Worm (Caenorhabditis elegans) whole organism, L4 larva: Measurements from ENCODE around the gene srlf-5.

ENCODE experiments used
- F10B5.3 ChIP-seq: sonication (generic microtip); optimal IDR thresholded peaks from 2 replicates; lab custom pipeline; 2016; ENCODE audit warnings: mild to moderate bottlenecking, missing genetic modification characterization, missing compliant biosample characterization
- F37D6.2 ChIP-seq: sonication (generic microtip); optimal IDR thresholded peaks from 2 replicates; lab custom pipeline; 2016; ENCODE audit warnings: mild to moderate bottlenecking, missing genetic modification characterization, missing compliant biosample characterization
- ZK546.5 ChIP-seq, 2 experiments: sonication (generic microtip); optimal IDR thresholded peaks; 2 replicates each; lab custom pipeline; 2017; ENCODE audit warnings: missing biosample characterization in 2 of 2, missing genetic modification characterization in 2 of 2
- attf-4 ChIP-seq: sonication (generic microtip); optimal IDR thresholded peaks from 3 replicates; lab custom pipeline; 2017; ENCODE audit warnings: missing biosample characterization, missing genetic modification characterization
- ceh-28 ChIP-seq: fragments of 150-350 bp; optimal IDR thresholded peaks from 2 replicates; lab custom pipeline; 2014; ENCODE audit warnings: missing biosample characterization, missing genetic modification reagents, missing genetic modification characterization
- ceh-32 ChIP-seq: sonication (generic microtip); optimal IDR thresholded peaks from 2 replicates; lab custom pipeline; 2016; ENCODE audit warnings: mild to moderate bottlenecking, missing genetic modification characterization, missing compliant biosample characterization; ENCODE audit not compliant: poor library complexity
- ceh-62 ChIP-seq: sonication (generic microtip); optimal IDR thresholded peaks from 2 replicates; lab custom pipeline; 2017; ENCODE audit warnings: missing biosample characterization, missing genetic modification characterization
- ces-1 ChIP-seq: fragments of 150-350 bp; sonication (generic microtip); optimal IDR thresholded peaks from 4 replicates; lab custom pipeline; 2014; ENCODE audit warnings: missing biosample characterization, missing genetic modification reagents, missing genetic modification characterization
- cey-2 ChIP-seq: sonication (generic microtip); optimal IDR thresholded peaks from 3 replicates; lab custom pipeline; 2017; ENCODE audit warnings: missing genetic modification characterization, mild to moderate bottlenecking, missing compliant biosample characterization, antibody characterized with exemption, borderline replicate concordance; ENCODE audit not compliant: insufficient read depth
- ctbp-1 ChIP-seq: fragments of 200-800 bp; sonication (Bioruptor generic); IDR thresholded peaks from 2 replicates; pipeline ENCODE4 v1.3.6; 2022; ENCODE audit warnings: missing genetic modification reagents, missing genetic modification characterization, missing compliant biosample characterization
- daf-16 ChIP-seq, 3 experiments: sonication (generic microtip); optimal IDR thresholded peaks; 2 replicates each; lab custom pipeline; 2016 to 2017; ENCODE audit warnings: missing genetic modification characterization in 3 of 3, missing genetic modification reagents in 3 of 3, mild to moderate bottlenecking in 2 of 3, missing compliant biosample characterization in 2 of 3, missing biosample characterization in 1 of 3, moderate library complexity in 1 of 3
- dmd-6 ChIP-seq: fragments of 200-800 bp; sonication (Bioruptor generic); IDR thresholded peaks from 2 replicates; pipeline ENCODE4 v1.3.6; 2022; ENCODE audit warnings: missing genetic modification reagents, missing genetic modification characterization, missing compliant biosample characterization
- dve-1 ChIP-seq: sonication (generic microtip); optimal IDR thresholded peaks from 2 replicates; lab custom pipeline; 2017; ENCODE audit warnings: antibody characterized with exemption, mild to moderate bottlenecking, missing genetic modification characterization, missing compliant biosample characterization; ENCODE audit not compliant: insufficient read depth
- hlh-11 ChIP-seq: fragments of 200-800 bp; sonication (Bioruptor generic); optimal IDR thresholded peaks from 2 replicates; lab custom pipeline; 2018; ENCODE audit warnings: mild to moderate bottlenecking, missing genetic modification characterization, missing compliant biosample characterization
- jun-1 ChIP-seq: fragments of 150-350 bp; optimal IDR thresholded peaks from 2 replicates; lab custom pipeline; 2014; ENCODE audit warnings: missing biosample characterization, missing genetic modification reagents, missing genetic modification characterization
- lim-7 ChIP-seq: fragments of 200-800 bp; sonication (Bioruptor generic); IDR thresholded peaks from 2 replicates; pipeline ENCODE4 v1.3.6; 2022; ENCODE audit warnings: missing genetic modification characterization, missing compliant biosample characterization
- lin-13 ChIP-seq: fragments of 150-350 bp; optimal IDR thresholded peaks from 2 replicates; lab custom pipeline; 2014; ENCODE audit warnings: missing biosample characterization, missing genetic modification reagents, missing genetic modification characterization
- lin-15B ChIP-seq: fragments of 150-350 bp; sonication (generic microtip); optimal IDR thresholded peaks from 3 replicates; lab custom pipeline; 2014; ENCODE audit warnings: missing biosample characterization, missing genetic modification characterization
- nhr-10 ChIP-seq: fragments of 150-350 bp; optimal IDR thresholded peaks from 2 replicates; lab custom pipeline; 2014; ENCODE audit warnings: missing biosample characterization, missing genetic modification characterization
- nhr-28 ChIP-seq: fragments of 150-350 bp; optimal IDR thresholded peaks from 2 replicates; lab custom pipeline; 2014; ENCODE audit warnings: missing biosample characterization, missing genetic modification characterization
- nhr-6 ChIP-seq: fragments of 150-350 bp; optimal IDR thresholded peaks from 2 replicates; lab custom pipeline; 2014; ENCODE audit warnings: missing biosample characterization, missing genetic modification characterization
- pqm-1 ChIP-seq: sonication (generic microtip); optimal IDR thresholded peaks from 2 replicates; lab custom pipeline; 2017; ENCODE audit warnings: missing biosample characterization, missing genetic modification characterization
- rbr-2 ChIP-seq: sonication (generic microtip); optimal IDR thresholded peaks from 2 replicates; lab custom pipeline; 2016; ENCODE audit warnings: missing genotype, missing genetic modification characterization, missing compliant biosample characterization
- skn-1 ChIP-seq: fragments of 150-350 bp; optimal IDR thresholded peaks from 2 replicates; lab custom pipeline; 2014; ENCODE audit warnings: missing biosample characterization, missing genetic modification characterization
- snpc-4 ChIP-seq: fragments of 150-350 bp; optimal IDR thresholded peaks from 2 replicates; lab custom pipeline; 2014; ENCODE audit warnings: missing biosample characterization, missing genetic modification characterization
- spr-3 ChIP-seq: fragments of 200-800 bp; sonication (Bioruptor generic); optimal IDR thresholded peaks from 2 replicates; lab custom pipeline; 2018; ENCODE audit warnings: mild to moderate bottlenecking, missing genetic modification characterization, missing compliant biosample characterization
- tra-1 ChIP-seq: fragments of 200-800 bp; sonication (Bioruptor generic); IDR thresholded peaks from 2 replicates; pipeline ENCODE4 v1.3.6; 2022; ENCODE audit warnings: missing genetic modification reagents, missing genetic modification characterization, missing compliant biosample characterization
- unc-39 ChIP-seq: sonication (generic microtip); optimal IDR thresholded peaks from 2 replicates; lab custom pipeline; 2017; ENCODE audit warnings: missing biosample characterization, missing genetic modification characterization
- unc-62 ChIP-seq, 3 experiments: fragments of 150-350 bp in 1 of 3; sonication (generic microtip); optimal IDR thresholded peaks in 2 of 3; peaks in 1 of 3; 1 replicate in 1 of 3; 2 replicates in 2 of 3; lab custom pipeline; 2014 to 2017; ENCODE audit warnings: missing biosample characterization in 3 of 3, missing genetic modification characterization in 3 of 3, missing genetic modification reagents in 3 of 3, missing genotype in 1 of 3
- zfp-3 ChIP-seq: fragments of 200-800 bp; sonication (Bioruptor generic); conservative IDR thresholded peaks from 2 replicates; pipeline ENCODE4 v1.3.6; 2022; ENCODE audit warnings: missing genetic modification reagents, missing genetic modification characterization, missing compliant biosample characterization
- zip-11 ChIP-seq: fragments of 200-800 bp; sonication (Bioruptor generic); IDR thresholded peaks from 2 replicates; pipeline ENCODE4 v1.3.6; 2022; ENCODE audit warnings: missing genetic modification characterization, missing compliant biosample characterization

The srlf-5 gene

ce11 chrIV:12967303-12967702, 40.8 kb upstream of the srlf-5 start:
- TF ChIP-seq jun-1 (no peak), unc-62 (GFP tag; optimal IDR thresholded peaks at IDR 0.05 in 1 of 2; lab: Kevin White, UChicago) (peak in 1 of 2 experiments; percentile 95), unc-62 (tag; optimal IDR thresholded peaks at IDR 0.05; lab: Kevin White, UChicago) (no peak)

- TF ChIP-seq rbr-2 (tag; lab: Kevin White, UChicago) (no peak), pqm-1 (tag; lab: Kevin White, UChicago) (peak; percentile 29), ceh-28 (tag; lab: Kevin White, UChicago) (no peak)
These were observed 38.5 kb upstream of the srlf-5 start, which contains the start of gene dod-22 for ce11 chrIV:12965074-12965473. TSS of gene dod-22 (plus strand) at chrIV:12965374.

- TF ChIP-seq ctbp-1 (no peak), pqm-1 (tag; lab: Kevin White, UChicago) (peak; percentile 43), F10B5.3 (tag; lab: Kevin White, UChicago) (no peak), F37D6.2 (tag; lab: Kevin White, UChicago) (no peak), dmd-6 (GFP tag; lab: Robert Waterston, UW) (peak; percentile 62), tra-1 (no peak), cey-2 (tag; lab: Kevin White, UChicago) (no peak), ZK546.5 (tag; optimal IDR thresholded peaks at IDR 0.05; lab: Kevin White, UChicago) (no peak), lin-13 (no peak), snpc-4 (no peak), ceh-62 (no peak), dve-1 (tag; lab: Kevin White, UChicago) (peak; percentile 21), hlh-11 (tag; lab: Kevin White, UChicago) (peak; percentile 1), unc-62 (GFP tag; optimal IDR thresholded peaks at IDR 0.05 in 1 of 2; lab: Kevin White, UChicago) (peak in 1 of 2 experiments; percentile 20), unc-62 (tag; optimal IDR thresholded peaks at IDR 0.05; lab: Kevin White, UChicago) (no peak), nhr-28 (tag; lab: Kevin White, UChicago) (peak; percentile 20)
These were observed 38.1 kb upstream of the srlf-5 start for ce11 chrIV:12964648-12965047.

- TF ChIP-seq unc-62 (GFP tag; optimal IDR thresholded peaks at IDR 0.05 in 1 of 2; lab: Kevin White, UChicago), result no peak
- TF ChIP-seq unc-62 (tag; optimal IDR thresholded peaks at IDR 0.05; lab: Kevin White, UChicago), result no peak
- TF ChIP-seq pqm-1 (tag; lab: Kevin White, UChicago), result peak; percentile 84
- TF ChIP-seq nhr-10, result no peak
- peak; percentile 82 for TF ChIP-seq nhr-6
- TF ChIP-seq daf-16 (GFP tag; optimal IDR thresholded peaks at IDR 0.05; lab: Kevin White, UChicago), result no peak
- peak; percentile 94 for TF ChIP-seq daf-16 (tag; optimal IDR thresholded peaks at IDR 0.05; lab: Kevin White, UChicago)
- TF ChIP-seq nhr-28 (tag; lab: Kevin White, UChicago), result peak; percentile 62
- 0 out of 2 replicates have a peak, but pooled peaks have one; percentile 20 for TF ChIP-seq dmd-6 (GFP tag; lab: Robert Waterston, UW)
These were observed 36.0 kb upstream of the srlf-5 start, which contains the start of gene F55G11.8 for ce11 chrIV:12962564-12962963. TSS of gene F55G11.8 (plus strand) at chrIV:12962808.

DNA sequence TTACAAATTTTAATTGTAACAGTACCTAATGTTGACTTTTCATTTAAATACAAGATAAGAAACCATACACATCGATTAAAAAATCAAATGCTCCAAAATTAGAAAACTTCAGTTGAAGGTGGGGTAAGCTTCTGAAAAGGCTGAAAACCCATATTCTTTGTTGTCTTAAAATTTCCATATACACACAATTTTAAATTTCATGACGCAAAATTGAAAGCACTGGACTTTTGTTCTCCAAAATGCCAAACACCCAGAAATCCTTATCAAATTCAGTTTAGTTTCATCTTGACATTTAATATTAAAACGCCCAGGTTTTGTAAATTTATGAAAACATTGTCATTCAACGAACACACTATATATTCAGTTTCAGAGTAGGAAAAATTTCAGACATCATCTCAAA, 33.6 kb upstream of the srlf-5 start, which contains the start of gene F55G11.7:
Gene F55G11.7 (plus strand): TSS at position 301 of the 400 bp plus-strand sequence.
- peak in 1 of 2 experiments; percentile 39 for TF ChIP-seq unc-62 (GFP tag; optimal IDR thresholded peaks at IDR 0.05 in 1 of 2; lab: Kevin White, UChicago)
- TF ChIP-seq unc-62 (tag; optimal IDR thresholded peaks at IDR 0.05; lab: Kevin White, UChicago), result no peak
- no peak for TF ChIP-seq skn-1 (tag; lab: Kevin White, UChicago)
- no peak for TF ChIP-seq lin-13
- no peak for TF ChIP-seq ces-1 (GFP tag; lab: Kevin White, UChicago)
- no peak for TF ChIP-seq lin-15B
- no peak for TF ChIP-seq ceh-32
- no peak for TF ChIP-seq lim-7 (GFP tag; lab: Robert Waterston, UW)

- TF ChIP-seq zip-11 (GFP tag; lab: Robert Waterston, UW), result no peak
- no peak for TF ChIP-seq attf-4 (tag; lab: Kevin White, UChicago)
- TF ChIP-seq zfp-3 (GFP tag; lab: Robert Waterston, UW), result no peak
- no peak for TF ChIP-seq dve-1 (tag; lab: Kevin White, UChicago)
- TF ChIP-seq unc-39 (tag; lab: Kevin White, UChicago), result no peak
- TF ChIP-seq spr-3, result no peak
These were observed 31.2 kb upstream of the srlf-5 start, which contains the start of gene F55G11.6 for ce11 chrIV:12957730-12958129. TSS of gene F55G11.6 (plus strand) at chrIV:12958030.
